Worm (Caenorhabditis elegans): ENCODE data around the gene K08C7.6.

- TF ChIP-seq rnt-1 (tag; optimal IDR thresholded peaks at IDR 0.05) (no peak), snpc-4 (tag; optimal IDR thresholded peaks at IDR 0.05) (no peak), mep-1 (tag; optimal IDR thresholded peaks at IDR 0.05) (no peak), aha-1 (tag; optimal IDR thresholded peaks at IDR 0.05) (no peak), ceh-90 (tag; optimal IDR thresholded peaks at IDR 0.05) (no peak), mdl-1 (tag; optimal IDR thresholded peaks at IDR 0.05) (peak in 1 of 2 experiments; percentile 94), egl-27 (tag; optimal IDR thresholded peaks at IDR 0.05) (no peak), alr-1 (tag; optimal IDR thresholded peaks at IDR 0.05; ENCODE audit: borderline replicate concordance) (no peak), nhr-11 (tag; optimal IDR thresholded peaks at IDR 0.05) (no peak), zag-1 (tag; optimal IDR thresholded peaks at IDR 0.05) (no peak), nhr-84 (tag; optimal IDR thresholded peaks at IDR 0.05) (no peak), skn-1 (tag; optimal IDR thresholded peaks at IDR 0.05) (no peak), elt-3 (tag; optimal IDR thresholded peaks at IDR 0.05) (peak in 1 of 6 experiments; percentile 42)
Observed at ce11 chrIV:10682155-10682749, 3.4 kb downstream of the K08C7.6 start, which contains the start of gene fmo-2.
